Worm (Caenorhabditis elegans) whole organism, L3 larva: ENCODE results near the gene F44E2.4.

Experiments
- R02D3.7 ChIP-seq: fragments of 150-350 bp; optimal IDR thresholded peaks from 2 replicates; lab custom pipeline; 2014; ENCODE audit warnings: missing biosample characterization, missing genetic modification characterization
- ZK546.5 ChIP-seq: sonication (generic microtip); optimal IDR thresholded peaks from 2 replicates; lab custom pipeline; 2017; ENCODE audit warnings: missing biosample characterization, missing genetic modification characterization
- aly-2 ChIP-seq: fragments of 150-350 bp; optimal IDR thresholded peaks from 2 replicates; lab custom pipeline; 2014; ENCODE audit warnings: missing biosample characterization, missing genetic modification characterization
- ama-1 ChIP-seq: fragments of 150-350 bp; optimal IDR thresholded peaks from 2 replicates; lab custom pipeline; 2018
- ceh-28 ChIP-seq: fragments of 150-350 bp; optimal IDR thresholded peaks from 2 replicates; lab custom pipeline; 2014; ENCODE audit warnings: missing biosample characterization, missing genetic modification reagents, missing genetic modification characterization
- ceh-82 ChIP-seq: fragments of 150-350 bp; optimal IDR thresholded peaks from 2 replicates; lab custom pipeline; 2014; ENCODE audit warnings: missing biosample characterization, missing genetic modification characterization
- ceh-9 ChIP-seq: sonication (generic microtip); optimal IDR thresholded peaks from 2 replicates; lab custom pipeline; 2018; ENCODE audit warnings: missing biosample characterization, missing genetic modification characterization
- daf-12 ChIP-seq: fragments of 150-350 bp; optimal IDR thresholded peaks from 2 replicates; lab custom pipeline; 2014; ENCODE audit warnings: missing biosample characterization, missing genetic modification reagents, missing genetic modification characterization
- egl-27 ChIP-seq: sonication (generic microtip); optimal IDR thresholded peaks from 4 replicates; lab custom pipeline; 2017; ENCODE audit warnings: missing biosample characterization, missing genetic modification reagents, missing genetic modification characterization
- egl-5 ChIP-seq: fragments of 150-350 bp; optimal IDR thresholded peaks from 2 replicates; lab custom pipeline; 2017; ENCODE audit warnings: missing biosample characterization, missing genetic modification reagents, missing genetic modification characterization, inconsistent platforms
- elt-1 ChIP-seq: fragments of 150-350 bp; optimal IDR thresholded peaks from 2 replicates; lab custom pipeline; 2014; ENCODE audit warnings: missing biosample characterization, missing genetic modification characterization
- elt-2 ChIP-seq: sonication (generic microtip); optimal IDR thresholded peaks from 2 replicates; lab custom pipeline; 2016; ENCODE audit warnings: missing genetic modification reagents, mild to moderate bottlenecking, missing genetic modification characterization, missing compliant biosample characterization
- fkh-10 ChIP-seq: sonication (generic microtip); optimal IDR thresholded peaks from 2 replicates; lab custom pipeline; 2017; ENCODE audit warnings: missing biosample characterization, missing genetic modification reagents, missing genetic modification characterization
- fkh-2 ChIP-seq: fragments of 150-350 bp; optimal IDR thresholded peaks from 2 replicates; lab custom pipeline; 2014; ENCODE audit warnings: missing biosample characterization, missing genetic modification reagents, missing genetic modification characterization
- hmg-11 ChIP-seq: sonication (generic microtip); optimal IDR thresholded peaks from 2 replicates; lab custom pipeline; 2016; ENCODE audit warnings: missing genetic modification characterization, missing compliant biosample characterization
- jun-1 ChIP-seq: fragments of 150-350 bp; optimal IDR thresholded peaks from 2 replicates; lab custom pipeline; 2014; ENCODE audit warnings: missing biosample characterization, missing genetic modification reagents, missing genetic modification characterization
- lin-15B ChIP-seq: fragments of 150-350 bp; optimal IDR thresholded peaks from 2 replicates; lab custom pipeline; 2014; ENCODE audit warnings: missing biosample characterization, missing genetic modification characterization
- lin-39 ChIP-seq: fragments of 150-350 bp; optimal IDR thresholded peaks from 2 replicates; lab custom pipeline; 2018; ENCODE audit warnings: missing biosample characterization, missing genetic modification reagents, missing genetic modification characterization
- lsy-12 ChIP-seq: sonication (generic microtip); optimal IDR thresholded peaks from 2 replicates; lab custom pipeline; 2016; ENCODE audit warnings: mild to moderate bottlenecking, missing genetic modification characterization, missing compliant biosample characterization
- mdl-1 ChIP-seq: fragments of 150-350 bp; optimal IDR thresholded peaks from 2 replicates; lab custom pipeline; 2014; ENCODE audit warnings: missing biosample characterization, missing genetic modification characterization
- mml-1 ChIP-seq: fragments of 150-350 bp; sonication (generic microtip); optimal IDR thresholded peaks from 3 replicates; lab custom pipeline; 2014; ENCODE audit warnings: missing biosample characterization, missing genetic modification characterization
- nfya-1 ChIP-seq: sonication (generic microtip); optimal IDR thresholded peaks from 2 replicates; lab custom pipeline; 2017; ENCODE audit warnings: missing genetic modification characterization, mild to moderate bottlenecking, missing compliant biosample characterization, antibody characterized with exemption, moderate library complexity; ENCODE audit not compliant: insufficient read depth
- nhr-11 ChIP-seq: fragments of 150-350 bp; optimal IDR thresholded peaks from 2 replicates; lab custom pipeline; 2014; ENCODE audit warnings: missing biosample characterization, missing genetic modification characterization
- nhr-12 ChIP-seq: fragments of 150-350 bp; optimal IDR thresholded peaks from 2 replicates; lab custom pipeline; 2014; ENCODE audit warnings: missing biosample characterization, missing genetic modification characterization
- nhr-23 ChIP-seq: fragments of 150-350 bp; optimal IDR thresholded peaks from 2 replicates; lab custom pipeline; 2014; ENCODE audit warnings: missing biosample characterization, missing genetic modification reagents, missing genetic modification characterization
- nhr-237 ChIP-seq: fragments of 150-350 bp; optimal IDR thresholded peaks from 2 replicates; lab custom pipeline; 2014; ENCODE audit warnings: missing biosample characterization, missing genetic modification characterization
- nhr-25 ChIP-seq: sonication (generic microtip); optimal IDR thresholded peaks from 2 replicates; lab custom pipeline; 2017; ENCODE audit warnings: missing biosample characterization, missing genetic modification characterization
- nhr-28 ChIP-seq: fragments of 150-350 bp; optimal IDR thresholded peaks from 2 replicates; lab custom pipeline; 2014; ENCODE audit warnings: missing biosample characterization, missing genetic modification characterization
- nhr-43 ChIP-seq: sonication (generic microtip); optimal IDR thresholded peaks from 2 replicates; lab custom pipeline; 2016; ENCODE audit warnings: mild to moderate bottlenecking, missing genetic modification characterization, missing compliant biosample characterization; ENCODE audit not compliant: poor library complexity, severe bottlenecking
- nhr-67 ChIP-seq: fragments of 150-350 bp; optimal IDR thresholded peaks from 2 replicates; lab custom pipeline; 2014; ENCODE audit warnings: missing biosample characterization, missing genetic modification characterization
- nhr-76 ChIP-seq: fragments of 150-350 bp; sonication (generic microtip); optimal IDR thresholded peaks from 5 replicates; lab custom pipeline; 2014; ENCODE audit warnings: missing biosample characterization, missing genetic modification characterization
- nhr-77 ChIP-seq: fragments of 150-350 bp; optimal IDR thresholded peaks from 2 replicates; lab custom pipeline; 2014; ENCODE audit warnings: missing biosample characterization, missing genetic modification characterization
- pha-4 ChIP-seq: fragments of 150-350 bp; optimal IDR thresholded peaks from 2 replicates; lab custom pipeline; 2014; ENCODE audit warnings: missing biosample characterization, missing genetic modification reagents, missing genetic modification characterization
- pqm-1 ChIP-seq: fragments of 150-350 bp; optimal IDR thresholded peaks from 2 replicates; lab custom pipeline; 2017; ENCODE audit warnings: missing biosample characterization, missing genetic modification characterization, inconsistent platforms
- sea-2 ChIP-seq: fragments of 150-350 bp; sonication (generic microtip); optimal IDR thresholded peaks from 4 replicates; lab custom pipeline; 2014; ENCODE audit warnings: missing biosample characterization, missing genetic modification reagents, missing genetic modification characterization
- skn-1 ChIP-seq: fragments of 150-350 bp; optimal IDR thresholded peaks from 2 replicates; lab custom pipeline; 2014; ENCODE audit warnings: missing biosample characterization, missing genetic modification characterization
- snpc-4 ChIP-seq: fragments of 150-350 bp; optimal IDR thresholded peaks from 2 replicates; lab custom pipeline; 2014; ENCODE audit warnings: missing biosample characterization, missing genetic modification characterization
- unc-62 ChIP-seq: fragments of 150-350 bp; sonication (generic microtip); optimal IDR thresholded peaks from 4 replicates; lab custom pipeline; 2014; ENCODE audit warnings: missing biosample characterization, missing genetic modification reagents, missing genetic modification characterization
- zag-1 ChIP-seq: fragments of 150-350 bp; optimal IDR thresholded peaks from 2 replicates; lab custom pipeline; 2014; ENCODE audit warnings: missing biosample characterization, missing genetic modification characterization
- ztf-4 ChIP-seq: fragments of 150-350 bp; optimal IDR thresholded peaks from 2 replicates; lab custom pipeline; 2014; ENCODE audit warnings: missing biosample characterization, missing genetic modification characterization

Gene F44E2.4

DNA sequence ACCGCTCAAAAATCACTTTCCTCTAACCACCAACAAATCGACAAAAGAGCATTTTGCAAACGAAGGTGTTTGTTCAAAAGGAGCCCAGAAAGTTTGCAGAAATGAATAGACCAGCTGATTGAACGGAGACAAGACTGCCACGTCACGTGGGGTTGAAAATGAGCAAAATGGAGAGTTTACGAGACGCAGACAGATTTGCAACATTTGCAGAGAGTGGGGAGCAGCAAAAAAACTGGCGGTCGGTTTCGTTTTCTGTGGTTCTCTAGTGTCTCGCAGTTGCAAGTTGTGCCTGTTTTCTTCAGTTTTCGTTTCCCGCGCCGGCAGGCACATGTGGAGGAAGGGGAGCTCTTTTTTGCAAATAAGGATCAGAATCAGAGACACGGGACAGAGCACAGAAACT lies 52.8 kb downstream of the F44E2.4 start:
- TF ChIP-seq nhr-77 (tag; lab: Kevin White, UChicago) (no peak), unc-62 (GFP tag; lab: Kevin White, UChicago) (no peak), nfya-1 (tag; lab: Kevin White, UChicago) (peak; percentile 64), egl-5 (no peak), mdl-1 (tag; lab: Kevin White, UChicago) (peak; percentile 71), ama-1 (no peak), lin-15B (tag; lab: Kevin White, UChicago) (peak; percentile 27), pqm-1 (tag; lab: Kevin White, UChicago) (peak; percentile 36), ztf-4 (tag; lab: Kevin White, UChicago) (no peak), fkh-10 (GFP tag; lab: Kevin White, UChicago) (no peak), ceh-9 (tag; lab: Kevin White, UChicago) (no peak), skn-1 (no peak), nhr-11 (tag; lab: Kevin White, UChicago) (peak; percentile 36), ZK546.5 (no peak), snpc-4 (no peak), nhr-67 (no peak), nhr-28 (tag; lab: Kevin White, UChicago) (no peak), fkh-2 (tag; lab: Kevin White, UChicago) (no peak), ceh-82 (tag; lab: Kevin White, UChicago) (no peak), nhr-76 (no peak), nhr-25 (tag; lab: Kevin White, UChicago) (no peak), pha-4 (tag; lab: Kevin White, UChicago) (peak; percentile 96), nhr-43 (no peak), nhr-12 (tag; lab: Kevin White, UChicago) (no peak), jun-1 (tag; lab: Kevin White, UChicago) (peak; percentile 69), lin-39 (peak; percentile 80), lsy-12 (tag; lab: Kevin White, UChicago) (no peak), elt-2 (peak; percentile 28), daf-12 (tag; lab: Kevin White, UChicago) (no peak), hmg-11 (tag; lab: Kevin White, UChicago) (no peak)

DNA sequence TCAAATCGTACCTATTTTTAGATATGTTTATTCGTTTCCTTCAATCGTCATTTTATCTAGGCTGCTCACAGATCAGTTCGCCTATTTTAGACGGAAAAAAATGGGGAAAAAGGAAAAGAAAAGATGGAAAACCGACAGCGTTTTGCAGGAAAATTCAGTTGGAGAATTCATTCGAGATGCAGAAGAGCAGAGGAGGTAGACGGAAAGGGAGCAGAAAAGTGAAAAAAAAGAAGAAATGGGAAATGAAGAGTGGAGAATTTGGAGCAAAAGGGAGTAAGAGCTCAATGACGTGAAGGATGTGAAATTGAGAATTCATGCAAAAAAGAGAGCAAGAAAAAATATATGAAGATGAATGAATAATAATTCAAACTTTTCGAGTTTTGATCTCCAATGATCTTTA lies 53.7 kb downstream of the F44E2.4 start:
- TF ChIP-seq nhr-67 (no peak), lin-15B (tag; lab: Kevin White, UChicago) (no peak), hmg-11 (tag; lab: Kevin White, UChicago) (no peak), ama-1 (no peak), nhr-12 (tag; lab: Kevin White, UChicago) (no peak), R02D3.7 (tag; lab: Kevin White, UChicago) (no peak)

DNA sequence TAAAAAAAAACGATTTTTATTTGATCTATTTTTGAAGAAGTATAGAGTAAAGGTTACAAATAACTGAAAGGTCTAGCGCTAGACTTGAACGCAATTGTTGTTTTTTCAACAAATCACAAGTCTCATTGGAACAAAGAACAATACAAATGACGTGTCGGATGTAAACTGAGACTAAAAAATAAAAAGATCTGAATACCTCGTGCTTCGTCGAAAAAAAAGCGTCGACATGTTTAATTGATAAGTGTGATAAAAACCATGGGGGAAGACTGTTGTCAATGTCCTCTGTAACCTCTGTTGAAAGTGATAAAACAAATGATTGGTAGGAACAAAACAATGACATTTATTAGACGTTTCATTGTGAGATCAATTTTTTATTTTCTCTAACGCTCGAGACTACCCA lies 55.5 kb downstream of the F44E2.4 start:
- TF ChIP-seq egl-27 (tag; lab: Kevin White, UChicago): no peak
- TF ChIP-seq unc-62 (GFP tag; lab: Kevin White, UChicago): no peak
- TF ChIP-seq sea-2 (GFP tag; lab: Kevin White, UChicago): no peak
- TF ChIP-seq nfya-1 (tag; lab: Kevin White, UChicago): peak; percentile 21
- no peak for TF ChIP-seq nhr-23
- TF ChIP-seq nhr-67: no peak
- TF ChIP-seq nhr-43: no peak
- no peak for TF ChIP-seq egl-5
- peak; percentile 74 for TF ChIP-seq elt-2
- TF ChIP-seq mml-1 (tag; lab: Kevin White, UChicago): no peak
- no peak for TF ChIP-seq snpc-4
- no peak for TF ChIP-seq aly-2 (tag; lab: Kevin White, UChicago)
- TF ChIP-seq pha-4 (tag; lab: Kevin White, UChicago): peak; percentile 6
- no peak for TF ChIP-seq zag-1 (tag; lab: Kevin White, UChicago)
- TF ChIP-seq nhr-237 (tag; lab: Kevin White, UChicago): no peak
- no peak for TF ChIP-seq elt-1 (tag; lab: Kevin White, UChicago)
- TF ChIP-seq nhr-11 (tag; lab: Kevin White, UChicago): no peak
- TF ChIP-seq R02D3.7 (tag; lab: Kevin White, UChicago): no peak
- no peak for TF ChIP-seq skn-1
- no peak for TF ChIP-seq fkh-10 (GFP tag; lab: Kevin White, UChicago)
- no peak for TF ChIP-seq fkh-2 (tag; lab: Kevin White, UChicago)
- TF ChIP-seq nhr-12 (tag; lab: Kevin White, UChicago): no peak
- TF ChIP-seq ceh-82 (tag; lab: Kevin White, UChicago): no peak
- TF ChIP-seq hmg-11 (tag; lab: Kevin White, UChicago): no peak
- TF ChIP-seq nhr-25 (tag; lab: Kevin White, UChicago): peak; percentile 10
- TF ChIP-seq mdl-1 (tag; lab: Kevin White, UChicago): no peak
- peak; percentile 17 for TF ChIP-seq jun-1 (tag; lab: Kevin White, UChicago)
- no peak for TF ChIP-seq lin-15B (tag; lab: Kevin White, UChicago)
- TF ChIP-seq nhr-77 (tag; lab: Kevin White, UChicago): no peak
- no peak for TF ChIP-seq nhr-76
- TF ChIP-seq pqm-1 (tag; lab: Kevin White, UChicago): peak; percentile 75
- no peak for TF ChIP-seq ceh-9 (tag; lab: Kevin White, UChicago)
- TF ChIP-seq ama-1: no peak
- no peak for TF ChIP-seq nhr-28 (tag; lab: Kevin White, UChicago)
- TF ChIP-seq ceh-28: no peak
